Worm (Caenorhabditis elegans) whole organism, L2 larva: ENCODE data around the gene Y17D7B.2.

Experiments
- lin-13 ChIP-seq: fragments of 150-350 bp; optimal IDR thresholded peaks from 2 replicates; lab custom pipeline; 2014; ENCODE audit warnings: missing biosample characterization, missing genetic modification reagents, missing genetic modification characterization
- nhr-6 ChIP-seq: fragments of 150-350 bp; optimal IDR thresholded peaks from 2 replicates; lab custom pipeline; 2014; ENCODE audit warnings: missing biosample characterization, missing genetic modification characterization

ce11 chrV:18761078-18761477 is 26.5 kb upstream of the Y17D7B.2 start, which contains the start of gene F11D11.4:
- TF ChIP-seq lin-13 (GFP tag; lab: Kevin White, UChicago) (no peak), nhr-6 (tag; lab: Kevin White, UChicago) (no peak)
